Fruit fly (Drosophila melanogaster) whole organism, embryonic: ENCODE measurements around the gene CG15282.

Experiments used
- Asciz ChIP-seq: fragments of 200-800 bp; sonication (Bioruptor generic); optimal IDR thresholded peaks from 2 replicates; lab custom pipeline; 2017; ENCODE audit warnings: missing biosample characterization, mild to moderate bottlenecking, missing genetic modification characterization, missing genetic modification reagents
- CG1024 ChIP-seq: fragments of 200-800 bp; sonication (Bioruptor generic); IDR thresholded peaks from 2 replicates; pipeline ENCODE4 v1.3.6; 2022; ENCODE audit warnings: missing biosample characterization, missing genetic modification characterization
- CG11398 ChIP-seq: fragments of 200-800 bp; sonication (Bioruptor generic); optimal IDR thresholded peaks from 2 replicates; lab custom pipeline; 2016; ENCODE audit warnings: missing biosample characterization, missing genetic modification characterization
- CG11504 ChIP-seq: fragments of 200-800 bp; sonication (Bioruptor generic); optimal IDR thresholded peaks from 3 replicates; lab custom pipeline; 2019; ENCODE audit warnings: missing biosample characterization, mild to moderate bottlenecking, missing genetic modification characterization, moderate library complexity
- CG11723 ChIP-seq: fragments of 200-800 bp; sonication (Bioruptor generic); optimal IDR thresholded peaks from 2 replicates; lab custom pipeline; 2017; ENCODE audit warnings: missing biosample characterization, mild to moderate bottlenecking, missing genetic modification characterization
- CG12219 ChIP-seq: fragments of 200-800 bp; sonication (Bioruptor generic); optimal IDR thresholded peaks from 3 replicates; lab custom pipeline; 2018; ENCODE audit warnings: missing biosample characterization, mild to moderate bottlenecking, missing genetic modification characterization
- CG13624 ChIP-seq: fragments of 200-800 bp; sonication (Bioruptor generic); optimal IDR thresholded peaks from 2 replicates; lab custom pipeline; 2016; ENCODE audit warnings: missing biosample characterization, missing genetic modification characterization
- CG15269 ChIP-seq: fragments of 200-800 bp; sonication (Bioruptor generic); optimal IDR thresholded peaks from 2 replicates; lab custom pipeline; 2018; ENCODE audit warnings: missing biosample characterization, mild to moderate bottlenecking, missing genetic modification characterization, moderate library complexity
- CG1529 ChIP-seq: fragments of 200-800 bp; sonication (Bioruptor generic); optimal IDR thresholded peaks from 3 replicates; lab custom pipeline; 2018; ENCODE audit warnings: missing biosample characterization, missing genetic modification characterization
- CG17186 ChIP-seq: fragments of 200-800 bp; sonication (Bioruptor generic); optimal IDR thresholded peaks from 3 replicates; lab custom pipeline; 2017; ENCODE audit warnings: missing biosample characterization, missing genetic modification reagents, missing genetic modification characterization
- CG17328 ChIP-seq: fragments of 200-800 bp; sonication (Bioruptor generic); IDR thresholded peaks from 2 replicates; pipeline ENCODE4 v1.3.6; 2022; ENCODE audit warnings: missing biosample characterization, missing genetic modification characterization
- CG17912 ChIP-seq: fragments of 200-800 bp; sonication (Bioruptor generic); optimal IDR thresholded peaks from 2 replicates; lab custom pipeline; 2018; ENCODE audit warnings: missing biosample characterization, mild to moderate bottlenecking, missing genetic modification characterization
- CG18011 ChIP-seq: fragments of 200-800 bp; sonication (Bioruptor generic); optimal IDR thresholded peaks from 2 replicates; lab custom pipeline; 2017; ENCODE audit warnings: missing biosample characterization, missing genetic modification characterization, mild to moderate bottlenecking, moderate library complexity, missing genotype
- CG2202 ChIP-seq: fragments of 200-800 bp; sonication (Bioruptor generic); optimal IDR thresholded peaks from 2 replicates; lab custom pipeline; 2018; ENCODE audit warnings: missing biosample characterization, mild to moderate bottlenecking, missing genetic modification characterization
- CG32532 ChIP-seq: fragments of 200-800 bp; sonication (Bioruptor generic); IDR thresholded peaks from 2 replicates; pipeline ENCODE4 v1.3.6; 2022; ENCODE audit warnings: missing biosample characterization, missing genetic modification characterization
- CG33557 ChIP-seq: fragments of 200-800 bp; sonication (Bioruptor generic); optimal IDR thresholded peaks from 2 replicates; lab custom pipeline; 2019; ENCODE audit warnings: missing biosample characterization, mild to moderate bottlenecking, missing genetic modification characterization, moderate library complexity
- CG4328 ChIP-seq: fragments of 200-800 bp; sonication (Bioruptor generic); optimal IDR thresholded peaks from 3 replicates; lab custom pipeline; 2017; ENCODE audit warnings: missing biosample characterization, missing genetic modification reagents, missing genetic modification characterization
- CG4617 ChIP-seq: fragments of 200-800 bp; sonication (Bioruptor generic); optimal IDR thresholded peaks from 3 replicates; lab custom pipeline; 2016; ENCODE audit warnings: missing biosample characterization, missing genetic modification characterization, borderline replicate concordance
- CG8944 ChIP-seq: fragments of 200-800 bp; sonication (Bioruptor generic); optimal IDR thresholded peaks from 3 replicates; lab custom pipeline; 2016; ENCODE audit warnings: missing biosample characterization, missing genetic modification characterization
- CG9215 ChIP-seq: fragments of 200-800 bp; sonication (Bioruptor generic); IDR thresholded peaks from 2 replicates; pipeline ENCODE4 v1.3.6; 2022; ENCODE audit warnings: missing biosample characterization, missing genetic modification characterization
- CG9727 ChIP-seq: fragments of 200-800 bp; sonication (Bioruptor generic); optimal IDR thresholded peaks from 3 replicates; lab custom pipeline; 2017; ENCODE audit warnings: missing biosample characterization, mild to moderate bottlenecking, missing genetic modification characterization
- Fer1 ChIP-seq: fragments of 200-800 bp; sonication (Bioruptor generic); optimal IDR thresholded peaks from 2 replicates; lab custom pipeline; 2017; ENCODE audit warnings: missing biosample characterization, mild to moderate bottlenecking, missing genetic modification characterization
- Gug ChIP-seq: fragments of 200-800 bp; sonication (Bioruptor generic); IDR thresholded peaks from 4 replicates; pipeline ENCODE4 v1.3.6; 2022; ENCODE audit warnings: missing biosample characterization, missing genetic modification characterization
- Hr3 ChIP-seq: fragments of 200-800 bp; sonication (Bioruptor generic); optimal IDR thresholded peaks from 3 replicates; lab custom pipeline; 2016; ENCODE audit warnings: missing biosample characterization, missing genetic modification characterization
- Hsf ChIP-seq: fragments of 200-800 bp; sonication (Bioruptor generic); optimal IDR thresholded peaks from 3 replicates; lab custom pipeline; 2016; ENCODE audit warnings: missing biosample characterization, missing genetic modification characterization
- Mad ChIP-seq: fragments of 200-800 bp; sonication (Bioruptor generic); optimal IDR thresholded peaks from 2 replicates; lab custom pipeline; 2016; ENCODE audit warnings: missing biosample characterization, missing genetic modification characterization
- Scr ChIP-seq: fragments of 200-800 bp; sonication (Bioruptor generic); IDR thresholded peaks from 2 replicates; pipeline ENCODE4 v1.3.6; 2022; ENCODE audit warnings: missing biosample characterization, missing genetic modification characterization; ENCODE audit not compliant: partially characterized antibody
- Sox100B ChIP-seq: fragments of 200-800 bp; sonication (Bioruptor generic); optimal IDR thresholded peaks from 3 replicates; lab custom pipeline; 2018; ENCODE audit warnings: missing biosample characterization, mild to moderate bottlenecking, missing genetic modification characterization
- Stat92E ChIP-seq, 3 experiments: fragments of >200 bp in 2 of 3; fragments of 200-800 bp in 1 of 3; sonication (Bioruptor generic) in 1 of 3; optimal IDR thresholded peaks; 2 replicates each; lab custom pipeline; 2017 to 2019; ENCODE audit warnings: missing biosample characterization in 3 of 3, missing genetic modification characterization in 3 of 3, mild to moderate bottlenecking in 1 of 3, moderate library complexity in 1 of 3
- bbx ChIP-seq: fragments of 200-800 bp; sonication (Bioruptor generic); IDR thresholded peaks from 2 replicates; pipeline ENCODE4 v1.3.6; 2022; ENCODE audit warnings: missing biosample characterization, missing genetic modification characterization; ENCODE audit not compliant: partially characterized antibody
- bowl ChIP-seq: fragments of 200-800 bp; sonication (Bioruptor generic); IDR thresholded peaks from 2 replicates; pipeline ENCODE4 v1.3.6; 2022; ENCODE audit warnings: missing biosample characterization, missing genetic modification characterization
- cas ChIP-seq: fragments of 200-800 bp; sonication (Bioruptor generic); IDR thresholded peaks from 2 replicates; pipeline ENCODE4 v1.3.6; 2022; ENCODE audit warnings: missing biosample characterization, missing genetic modification characterization
- cato ChIP-seq: fragments of 200-800 bp; sonication (Bioruptor generic); optimal IDR thresholded peaks from 2 replicates; lab custom pipeline; 2016; ENCODE audit warnings: missing biosample characterization, missing genetic modification characterization, borderline replicate concordance
- chif ChIP-seq, 2 experiments: fragments of 200-800 bp; sonication (Bioruptor generic); optimal IDR thresholded peaks; 3 replicates each; lab custom pipeline; 2016; ENCODE audit warnings: missing biosample characterization in 2 of 2, missing genetic modification characterization in 2 of 2
- cwo ChIP-seq: fragments of 200-800 bp; sonication (Bioruptor generic); optimal IDR thresholded peaks from 3 replicates; lab custom pipeline; 2017; ENCODE audit warnings: missing biosample characterization, missing genetic modification characterization, mild to moderate bottlenecking, moderate library complexity, missing genetic modification reagents
- da ChIP-seq: fragments of 200-800 bp; sonication (Bioruptor generic); optimal IDR thresholded peaks from 2 replicates; lab custom pipeline; 2016; ENCODE audit warnings: missing biosample characterization, missing genetic modification characterization
- fu2 ChIP-seq: fragments of 200-800 bp; sonication (Bioruptor generic); optimal IDR thresholded peaks from 2 replicates; lab custom pipeline; 2016; ENCODE audit warnings: missing biosample characterization, missing genetic modification characterization
- gem ChIP-seq: fragments of 200-800 bp; sonication (Bioruptor generic); optimal IDR thresholded peaks from 2 replicates; lab custom pipeline; 2019; ENCODE audit warnings: missing biosample characterization, mild to moderate bottlenecking, missing genetic modification characterization, moderate library complexity
- hth ChIP-seq: fragments of >200 bp; optimal IDR thresholded peaks from 2 replicates; lab custom pipeline; 2017; ENCODE audit warnings: inconsistent platforms
- lov ChIP-seq, 2 experiments: fragments of 200-800 bp in 1 of 2; fragments of >200 bp in 1 of 2; sonication (Bioruptor generic) in 1 of 2; IDR thresholded peaks in 1 of 2; optimal IDR thresholded peaks in 1 of 2; 2 replicates in 1 of 2; 3 replicates in 1 of 2; pipeline versions ENCODE4 v1.3.6 to Lab custom; 2017 to 2022; ENCODE audit warnings: missing biosample characterization in 1 of 2, missing genetic modification characterization in 1 of 2
- nerfin-2 ChIP-seq: fragments of 200-800 bp; sonication (Bioruptor generic); IDR thresholded peaks from 2 replicates; pipeline ENCODE4 v1.3.6; 2022; ENCODE audit warnings: missing biosample characterization, missing genetic modification characterization; ENCODE audit not compliant: partially characterized antibody
- pnt ChIP-seq: fragments of 200-800 bp; sonication (Bioruptor generic); optimal IDR thresholded peaks from 3 replicates; lab custom pipeline; 2016; ENCODE audit warnings: missing biosample characterization, missing genetic modification characterization
- repo ChIP-seq: fragments of 200-800 bp; sonication (Bioruptor generic); optimal IDR thresholded peaks from 2 replicates; lab custom pipeline; 2016; ENCODE audit warnings: missing biosample characterization, missing genetic modification characterization
- rib ChIP-seq: fragments of 200-800 bp; sonication (Bioruptor generic); IDR thresholded peaks from 2 replicates; pipeline ENCODE4 v1.3.6; 2022; ENCODE audit warnings: missing biosample characterization, missing genetic modification characterization
- toy ChIP-seq: fragments of 200-800 bp; sonication (Bioruptor generic); IDR thresholded peaks from 2 replicates; pipeline ENCODE4 v1.3.6; 2022; ENCODE audit warnings: missing biosample characterization, missing genetic modification characterization
- tup ChIP-seq: fragments of 200-800 bp; sonication (Bioruptor generic); optimal IDR thresholded peaks from 2 replicates; lab custom pipeline; 2016; ENCODE audit warnings: missing biosample characterization, mild to moderate bottlenecking, missing genetic modification characterization, moderate library complexity
- wdn ChIP-seq: fragments of 200-800 bp; sonication (Bioruptor generic); IDR thresholded peaks from 2 replicates; pipeline ENCODE4 v1.3.6; 2022; ENCODE audit warnings: missing biosample characterization, missing genetic modification characterization
- zf30C ChIP-seq: fragments of 200-800 bp; sonication (Bioruptor generic); optimal IDR thresholded peaks from 3 replicates; lab custom pipeline; 2018; ENCODE audit warnings: missing biosample characterization, mild to moderate bottlenecking, missing genetic modification characterization
- zfh2 ChIP-seq: fragments of 200-800 bp; sonication (Bioruptor generic); optimal IDR thresholded peaks from 2 replicates; lab custom pipeline; 2016; ENCODE audit warnings: missing biosample characterization, missing genetic modification characterization

CG15282 gene

dm6 chr2L:14706194-14706593 is 6.1 kb upstream of the CG15282 start (continued):
- TF ChIP-seq CG2202: no peak
- TF ChIP-seq cwo (GFP tag; lab: Kevin White, UChicago): no peak
- peak; percentile 47 for TF ChIP-seq Mad (GFP tag; lab: Kevin White, UChicago)
- peak; percentile 78 for TF ChIP-seq repo (GFP tag; lab: Kevin White, UChicago)
- TF ChIP-seq Scr: no peak
- TF ChIP-seq zf30C (GFP tag; lab: Kevin White, UChicago): no peak
- no peak for TF ChIP-seq CG12219 (GFP tag; lab: Kevin White, UChicago)
- no peak for TF ChIP-seq tup (GFP tag; lab: Kevin White, UChicago)
- peak; percentile 71 for TF ChIP-seq CG11504
- peak; percentile 61 for TF ChIP-seq Fer1 (GFP tag; lab: Kevin White, UChicago)
- peak; percentile 54; the same call in 1 of the 2 replicates for TF ChIP-seq CG9215 (GFP tag; lab: Robert Waterston, UW)
- TF ChIP-seq zfh2 (GFP tag; lab: Kevin White, UChicago): no peak
- peak; percentile 22 for TF ChIP-seq fu2 (GFP tag; lab: Kevin White, UChicago)
- peak; percentile 54 for TF ChIP-seq da (GFP tag; lab: Kevin White, UChicago)
- peak; percentile 76 for TF ChIP-seq CG13624 (GFP tag; lab: Kevin White, UChicago)
- TF ChIP-seq pnt (GFP tag; lab: Kevin White, UChicago): peak; percentile 78
- TF ChIP-seq CG11723: no peak
- TF ChIP-seq CG32532 (GFP tag; lab: Robert Waterston, UW): peak; percentile 94
- TF ChIP-seq Sox100B (GFP tag; lab: Kevin White, UChicago): no peak
- TF ChIP-seq CG18011 (GFP tag; lab: Kevin White, UChicago): no peak
- peak; percentile 62 for TF ChIP-seq CG9727 (GFP tag; lab: Kevin White, UChicago)
- peak; percentile 65 for TF ChIP-seq CG17912
- TF ChIP-seq hth: no peak
- TF ChIP-seq toy (GFP tag; lab: Robert Waterston, UW): no peak; the same call in 1 of the 2 replicates
- peak; percentile 42 for TF ChIP-seq CG17186
- no peak for TF ChIP-seq nerfin-2 (GFP tag; lab: Robert Waterston, UW)
- TF ChIP-seq Hr3: peak; percentile 61
- TF ChIP-seq chif (GFP tag; optimal IDR thresholded peaks at IDR 0.05; lab: Kevin White, UChicago): peak; percentile 65 to 88
- TF ChIP-seq CG15269 (tag; lab: Kevin White, UChicago): peak; percentile 51
- no peak for TF ChIP-seq bowl
- TF ChIP-seq Gug (GFP tag; lab: Robert Waterston, UW): peak; percentile 63; the same call in 3 of the 4 replicates
- TF ChIP-seq lov (optimal IDR thresholded peaks at IDR 0.05; lab: Kevin White, UChicago): no peak
- peak; percentile 73; the same call in 1 of the 3 replicates for TF ChIP-seq lov (GFP tag; IDR thresholded peaks at IDR 0.05; lab: Robert Waterston, UW)
- peak; percentile 64 for TF ChIP-seq CG1024 (GFP tag; lab: Robert Waterston, UW)
- peak; percentile 53; the same call in 1 of the 2 replicates for TF ChIP-seq bbx
- TF ChIP-seq Hsf (GFP tag; lab: Kevin White, UChicago): peak; percentile 81
- peak; percentile 56 for TF ChIP-seq Asciz (GFP tag; lab: Kevin White, UChicago)
- peak; percentile 7 for TF ChIP-seq CG11398
- peak; percentile 38 for TF ChIP-seq CG4617
- TF ChIP-seq CG4328: peak; percentile 49
- TF ChIP-seq wdn: peak; percentile 50; the same call in 1 of the 2 replicates
- TF ChIP-seq CG8944 (GFP tag; lab: Kevin White, UChicago): peak; percentile 45
- no peak for TF ChIP-seq CG1529 (GFP tag; lab: Kevin White, UChicago)
- no peak for TF ChIP-seq CG33557 (GFP tag; lab: Kevin White, UChicago)
- TF ChIP-seq Stat92E (GFP tag; optimal IDR thresholded peaks at IDR 0.05; lab: Kevin White, UChicago): no peak
- peak; percentile 49; the same call in 1 of the 2 replicates for TF ChIP-seq cas (GFP tag; lab: Robert Waterston, UW)
- TF ChIP-seq CG17328 (GFP tag; lab: Robert Waterston, UW): peak; percentile 60; the same call in 1 of the 2 replicates
- TF ChIP-seq gem (tag; lab: Kevin White, UChicago): peak; percentile 69
- 0 out of 2 replicates have a peak, but pooled peaks have one; percentile 41 for TF ChIP-seq rib (GFP tag; lab: Robert Waterston, UW)
- TF ChIP-seq cato (GFP tag; lab: Kevin White, UChicago): no peak
